Fruit fly (Drosophila melanogaster): ENCODE data around the gene CG4502.

dm6 chr2L:7179276-7179675, 24.8 kb downstream of the CG4502 start:
- TF ChIP-seq CG14655 (GFP tag; optimal IDR thresholded peaks at IDR 0.05) (no peak), CG34367 (tag; optimal IDR thresholded peaks at IDR 0.05) (no peak), gl (tag; optimal IDR thresholded peaks at IDR 0.05) (no peak), CG4496 (GFP tag; IDR thresholded peaks at IDR 0.05) (peak; percentile 58; the same call in 1 of the 3 replicates), Pif1B (GFP tag; optimal IDR thresholded peaks at IDR 0.05) (no peak), CG9948 (tag; optimal IDR thresholded peaks at IDR 0.05) (no peak), CG12605 (GFP tag; IDR thresholded peaks at IDR 0.05) (no peak), CG8159 (tag; optimal IDR thresholded peaks at IDR 0.05) (no peak), CG15710 (tag; optimal IDR thresholded peaks at IDR 0.05) (no peak), fd96Ca (GFP tag; IDR thresholded peaks at IDR 0.05) (no peak), CG8301 (tag; optimal IDR thresholded peaks at IDR 0.05) (no peak)
